Worm (Caenorhabditis elegans) whole organism, early embryonic: ENCODE results near the gene clec-55.

Experiments
- B0310.2 ChIP-seq: sonication (generic microtip); optimal IDR thresholded peaks from 2 replicates; lab custom pipeline; 2016; ENCODE audit warnings: mild to moderate bottlenecking, missing genetic modification characterization, missing compliant biosample characterization
- F13C5.2 ChIP-seq: sonication (generic microtip); optimal IDR thresholded peaks from 2 replicates; lab custom pipeline; 2017; ENCODE audit warnings: mild to moderate bottlenecking, missing genetic modification characterization, inconsistent platforms, missing compliant biosample characterization
- aly-1 ChIP-seq: sonication (generic microtip); optimal IDR thresholded peaks from 2 replicates; lab custom pipeline; 2016; ENCODE audit warnings: missing genetic modification characterization, missing compliant biosample characterization
- ama-1 ChIP-seq: fragments of 150-350 bp; optimal IDR thresholded peaks from 2 replicates; lab custom pipeline; 2014
- ceh-13 ChIP-seq: fragments of 200-800 bp; sonication (Bioruptor generic); optimal IDR thresholded peaks from 2 replicates; lab custom pipeline; 2018; ENCODE audit warnings: mild to moderate bottlenecking, missing genetic modification characterization, missing compliant biosample characterization
- ets-7 ChIP-seq: sonication (generic microtip); optimal IDR thresholded peaks from 2 replicates; lab custom pipeline; 2016; ENCODE audit warnings: missing genotype, missing genetic modification characterization, missing compliant biosample characterization
- flt-1 ChIP-seq: fragments of 200-800 bp; sonication (Bioruptor generic); IDR thresholded peaks from 2 replicates; pipeline ENCODE4 v1.3.6; 2022; ENCODE audit warnings: missing genetic modification characterization, missing compliant biosample characterization
- hmbx-1 ChIP-seq: sonication (generic microtip); optimal IDR thresholded peaks from 2 replicates; lab custom pipeline; 2016; ENCODE audit warnings: mild to moderate bottlenecking, missing genetic modification characterization, missing compliant biosample characterization
- hnd-1 ChIP-seq: sonication (generic microtip); optimal IDR thresholded peaks from 2 replicates; lab custom pipeline; 2016; ENCODE audit warnings: missing genetic modification characterization, missing compliant biosample characterization
- pes-1 ChIP-seq: fragments of 200-800 bp; sonication (Bioruptor generic); IDR thresholded peaks from 2 replicates; pipeline ENCODE4 v1.3.6; 2022; ENCODE audit warnings: missing genetic modification reagents, missing genetic modification characterization, missing compliant biosample characterization

ce11 chrV:14468931-14469330 is 10.1 kb upstream of the clec-55 start, which contains the start of gene clec-57:
- TF ChIP-seq pes-1 (no peak), flt-1 (GFP tag; lab: Robert Waterston, UW) (no peak), aly-1 (tag; lab: Kevin White, UChicago) (no peak), B0310.2 (tag; lab: Kevin White, UChicago) (no peak), ama-1 (no peak), hnd-1 (tag; lab: Kevin White, UChicago) (no peak), hmbx-1 (tag; lab: Kevin White, UChicago) (no peak), F13C5.2 (tag; lab: Kevin White, UChicago) (no peak), ceh-13 (GFP tag; lab: Kevin White, UChicago) (no peak), ets-7 (no peak)
